Worm (Caenorhabditis elegans) whole organism, young adult: ENCODE results near the gene mma-1.

Experiments
- B0019.2 ChIP-seq: fragments of 200-800 bp; sonication (Bioruptor generic); conservative IDR thresholded peaks from 2 replicates; pipeline ENCODE4 v1.3.6; 2022; ENCODE audit warnings: missing genetic modification reagents, missing genetic modification characterization, missing compliant biosample characterization
- B0261.1 ChIP-seq: sonication (generic microtip); optimal IDR thresholded peaks from 2 replicates; lab custom pipeline; 2016; ENCODE audit warnings: mild to moderate bottlenecking, missing genetic modification characterization, moderate library complexity, missing compliant biosample characterization
- C06A6.2 ChIP-seq: fragments of 200-800 bp; sonication (Bioruptor generic); conservative IDR thresholded peaks from 2 replicates; pipeline ENCODE4 v1.3.6; 2022; ENCODE audit warnings: missing genetic modification characterization, missing compliant biosample characterization
- F23B12.7 ChIP-seq: sonication (generic microtip); optimal IDR thresholded peaks from 2 replicates; lab custom pipeline; 2017; ENCODE audit warnings: missing genetic modification characterization, mild to moderate bottlenecking, missing compliant biosample characterization, antibody characterized with exemption, moderate library complexity; ENCODE audit not compliant: insufficient read depth
- F39B2.1 ChIP-seq: fragments of 200-800 bp; sonication (Bioruptor generic); IDR thresholded peaks from 2 replicates; pipeline ENCODE4 v1.3.6; 2022; ENCODE audit warnings: missing genetic modification reagents, missing genetic modification characterization, missing compliant biosample characterization
- K11D2.4 ChIP-seq: fragments of 200-800 bp; sonication (Bioruptor generic); IDR thresholded peaks from 2 replicates; pipeline ENCODE4 v1.3.6; 2022; ENCODE audit warnings: missing genetic modification reagents, missing genetic modification characterization, missing compliant biosample characterization
- Y53G8AR.9 ChIP-seq: fragments of 200-800 bp; sonication (Bioruptor generic); conservative IDR thresholded peaks from 2 replicates; pipeline ENCODE4 v1.3.6; 2022; ENCODE audit warnings: missing genetic modification reagents, missing genetic modification characterization, missing compliant biosample characterization
- Y95B8A.8 ChIP-seq: fragments of 200-800 bp; sonication (Bioruptor generic); IDR thresholded peaks from 2 replicates; pipeline ENCODE4 v1.3.6; 2022; ENCODE audit warnings: missing genetic modification reagents, missing genetic modification characterization, missing compliant biosample characterization
- ama-1 ChIP-seq, 3 experiments: fragments of 150-350 bp in 1 of 3; sonication (generic microtip) in 2 of 3; optimal IDR thresholded peaks; 2 replicates each; lab custom pipeline; 2014 to 2018; ENCODE audit warnings: missing biosample characterization in 2 of 3, missing genetic modification characterization in 2 of 3, missing genetic modification reagents in 2 of 3
- atf-7 ChIP-seq: sonication (generic microtip); optimal IDR thresholded peaks from 2 replicates; lab custom pipeline; 2017; ENCODE audit warnings: mild to moderate bottlenecking, missing genetic modification characterization, missing compliant biosample characterization
- bed-1 ChIP-seq: fragments of 200-800 bp; sonication (Bioruptor generic); IDR thresholded peaks from 2 replicates; pipeline ENCODE4 v1.3.6; 2022; ENCODE audit warnings: missing genetic modification reagents, missing genetic modification characterization, missing compliant biosample characterization
- cebp-1 ChIP-seq, 2 experiments: fragments of 200-800 bp in 1 of 2; sonication (Bioruptor generic) in 1 of 2; sonication (generic microtip) in 1 of 2; IDR thresholded peaks in 1 of 2; optimal IDR thresholded peaks in 1 of 2; 2 replicates each; pipeline versions ENCODE4 v1.3.6 to Lab custom; 2017 to 2022; ENCODE audit warnings: missing compliant biosample characterization in 2 of 2, missing genetic modification characterization in 2 of 2, mild to moderate bottlenecking in 1 of 2, missing genetic modification reagents in 1 of 2, moderate library complexity in 1 of 2
- chd-7 ChIP-seq: sonication (generic microtip); optimal IDR thresholded peaks from 2 replicates; lab custom pipeline; 2016; ENCODE audit warnings: mild to moderate bottlenecking, missing genetic modification characterization, moderate library complexity, missing compliant biosample characterization
- die-1 ChIP-seq: sonication (generic microtip); optimal IDR thresholded peaks from 2 replicates; lab custom pipeline; 2016; ENCODE audit warnings: missing genotype, mild to moderate bottlenecking, missing genetic modification characterization, missing compliant biosample characterization
- egl-44 ChIP-seq: fragments of 200-800 bp; sonication (Bioruptor generic); IDR thresholded peaks from 2 replicates; pipeline ENCODE4 v1.3.6; 2022; ENCODE audit warnings: missing genetic modification reagents, missing genetic modification characterization, missing compliant biosample characterization
- ets-4 ChIP-seq: fragments of 200-800 bp; sonication (Bioruptor generic); optimal IDR thresholded peaks from 2 replicates; lab custom pipeline; 2018; ENCODE audit warnings: mild to moderate bottlenecking, missing genetic modification characterization, missing compliant biosample characterization
- hlh-12 ChIP-seq: sonication (generic microtip); optimal IDR thresholded peaks from 2 replicates; lab custom pipeline; 2016; ENCODE audit warnings: missing genetic modification characterization, missing compliant biosample characterization
- hmg-20 ChIP-seq: fragments of 200-800 bp; sonication (Bioruptor generic); IDR thresholded peaks from 2 replicates; pipeline ENCODE4 v1.3.6; 2022; ENCODE audit warnings: missing genetic modification reagents, missing genetic modification characterization, missing compliant biosample characterization
- hrde-1 ChIP-seq: sonication (generic microtip); optimal IDR thresholded peaks from 2 replicates; lab custom pipeline; 2016; ENCODE audit warnings: missing genetic modification characterization, mild to moderate bottlenecking, missing compliant biosample characterization, moderate library complexity, missing genotype, missing genetic modification reagents, borderline replicate concordance
- lin-40 ChIP-seq: sonication (generic microtip); optimal IDR thresholded peaks from 2 replicates; lab custom pipeline; 2016; ENCODE audit warnings: missing genetic modification characterization, mild to moderate bottlenecking, missing compliant biosample characterization, missing genotype, missing genetic modification reagents
- lsl-1 ChIP-seq: fragments of 200-800 bp; sonication (Bioruptor generic); optimal IDR thresholded peaks from 2 replicates; lab custom pipeline; 2018; ENCODE audit warnings: mild to moderate bottlenecking, missing genetic modification characterization, moderate library complexity, missing compliant biosample characterization
- mcd-1 ChIP-seq: fragments of 200-800 bp; sonication (Bioruptor generic); IDR thresholded peaks from 2 replicates; pipeline ENCODE4 v1.3.6; 2022; ENCODE audit warnings: missing genetic modification reagents, missing genetic modification characterization, missing compliant biosample characterization
- nfya-2 ChIP-seq: fragments of 200-800 bp; sonication (Bioruptor generic); IDR thresholded peaks from 2 replicates; pipeline ENCODE4 v1.3.6; 2022; ENCODE audit warnings: missing genetic modification reagents, missing genetic modification characterization, missing compliant biosample characterization
- nhr-179 ChIP-seq: sonication (generic microtip); optimal IDR thresholded peaks from 2 replicates; lab custom pipeline; 2016; ENCODE audit warnings: mild to moderate bottlenecking, missing genetic modification characterization, missing compliant biosample characterization
- nhr-80 ChIP-seq: sonication (generic microtip); optimal IDR thresholded peaks from 2 replicates; lab custom pipeline; 2016; ENCODE audit warnings: missing genetic modification characterization, missing compliant biosample characterization
- sdz-38 ChIP-seq: sonication (generic microtip); optimal IDR thresholded peaks from 2 replicates; lab custom pipeline; 2016; ENCODE audit warnings: missing genotype, missing genetic modification characterization, missing compliant biosample characterization
- sea-2 ChIP-seq: fragments of 200-800 bp; sonication (Bioruptor generic); IDR thresholded peaks from 2 replicates; pipeline ENCODE4 v1.3.6; 2022; ENCODE audit warnings: missing genetic modification characterization, missing compliant biosample characterization
- snpc-1.1 ChIP-seq: sonication (generic microtip); optimal IDR thresholded peaks from 2 replicates; lab custom pipeline; 2017; ENCODE audit warnings: missing genetic modification characterization, mild to moderate bottlenecking, missing compliant biosample characterization, antibody characterized with exemption, moderate library complexity, missing genotype, missing genetic modification reagents; ENCODE audit not compliant: insufficient read depth
- somi-1 ChIP-seq: fragments of 200-800 bp; sonication (Bioruptor generic); optimal IDR thresholded peaks from 2 replicates; lab custom pipeline; 2018; ENCODE audit warnings: mild to moderate bottlenecking, missing genetic modification characterization, missing compliant biosample characterization
- sptf-2 ChIP-seq: fragments of 200-800 bp; sonication (Bioruptor generic); optimal IDR thresholded peaks from 2 replicates; lab custom pipeline; 2018; ENCODE audit warnings: mild to moderate bottlenecking, missing genetic modification characterization, missing compliant biosample characterization
- xnd-1 ChIP-seq: sonication (generic microtip); optimal IDR thresholded peaks from 2 replicates; lab custom pipeline; 2016; ENCODE audit warnings: missing genotype, missing genetic modification reagents, missing genetic modification characterization, missing compliant biosample characterization
- zim-3 ChIP-seq: sonication (generic microtip); optimal IDR thresholded peaks from 2 replicates; lab custom pipeline; 2017; ENCODE audit warnings: mild to moderate bottlenecking, missing genetic modification characterization, moderate library complexity, missing compliant biosample characterization
- ztf-18 ChIP-seq: sonication (generic microtip); optimal IDR thresholded peaks from 2 replicates; lab custom pipeline; 2016; ENCODE audit warnings: missing genotype, mild to moderate bottlenecking, missing genetic modification characterization, missing compliant biosample characterization
- ztf-22 ChIP-seq: fragments of 200-800 bp; sonication (Bioruptor generic); optimal IDR thresholded peaks from 2 replicates; lab custom pipeline; 2018; ENCODE audit warnings: mild to moderate bottlenecking, missing genetic modification characterization, moderate library complexity, missing compliant biosample characterization
- ztf-26 ChIP-seq: sonication (generic microtip); optimal IDR thresholded peaks from 2 replicates; lab custom pipeline; 2017; ENCODE audit warnings: missing genetic modification characterization, missing compliant biosample characterization
- ztf-28 ChIP-seq: fragments of 200-800 bp; sonication (Bioruptor generic); IDR thresholded peaks from 2 replicates; pipeline ENCODE4 v1.3.6; 2022; ENCODE audit warnings: missing genetic modification reagents, missing genetic modification characterization, missing compliant biosample characterization

mma-1 gene

ce11 chrV:12556904-12557303 is 39.2 kb downstream of the mma-1 start:
- no peak for TF ChIP-seq egl-44 (GFP tag; lab: Robert Waterston, UW)
- TF ChIP-seq Y95B8A.8: 0 out of 2 replicates have a peak, but pooled peaks have one; percentile 16

ce11 chrV:12555872-12556271 is 40.2 kb downstream of the mma-1 start:
- 0 out of 2 replicates have a peak, but pooled peaks have one; percentile 45 for TF ChIP-seq Y95B8A.8
- no peak for TF ChIP-seq bed-1

- no peak for TF ChIP-seq hmg-20
- no peak for TF ChIP-seq zim-3
- no peak for TF ChIP-seq nhr-80 (tag; lab: Kevin White, UChicago)
- no peak for TF ChIP-seq lsl-1 (GFP tag; lab: Kevin White, UChicago)
- TF ChIP-seq B0261.1 (tag; lab: Kevin White, UChicago): no peak
- peak; percentile 45 for TF ChIP-seq somi-1
- TF ChIP-seq sptf-2: no peak
- no peak for TF ChIP-seq hrde-1 (tag; lab: Kevin White, UChicago)
- no peak for TF ChIP-seq nfya-2 (GFP tag; lab: Robert Waterston, UW)
- no peak for TF ChIP-seq snpc-1.1
- no peak for TF ChIP-seq ztf-18 (tag; lab: Kevin White, UChicago)
- no peak for TF ChIP-seq nhr-179
- no peak for TF ChIP-seq F39B2.1 (GFP tag; lab: Robert Waterston, UW)
- no peak for TF ChIP-seq ztf-22 (GFP tag; lab: Kevin White, UChicago)
- TF ChIP-seq C06A6.2 (GFP tag; lab: Robert Waterston, UW): 0 out of 2 replicates have a peak, but pooled peaks have one; percentile 14
- peak; percentile 32 for TF ChIP-seq ztf-26 (tag; lab: Kevin White, UChicago)
- peak; percentile 54 for TF ChIP-seq ama-1 (optimal IDR thresholded peaks at IDR 0.05; lab: Kevin White, UChicago)
- no peak for TF ChIP-seq ama-1 (GFP tag; optimal IDR thresholded peaks at IDR 0.05; lab: Kevin White, UChicago)
- no peak for TF ChIP-seq F23B12.7 (tag; lab: Kevin White, UChicago)
- TF ChIP-seq xnd-1 (tag; lab: Kevin White, UChicago): no peak
- TF ChIP-seq atf-7 (tag; lab: Kevin White, UChicago): no peak
- TF ChIP-seq sea-2 (GFP tag; lab: Robert Waterston, UW): no peak
- no peak for TF ChIP-seq sdz-38 (tag; lab: Kevin White, UChicago)
- TF ChIP-seq ets-4 (GFP tag; lab: Kevin White, UChicago): no peak
These were observed 41.7 kb downstream of the mma-1 start for ce11 chrV:12554172-12555031.

- TF ChIP-seq K11D2.4 (GFP tag; lab: Robert Waterston, UW) (peak; percentile 63), ztf-26 (tag; lab: Kevin White, UChicago) (peak; percentile 82), mcd-1 (GFP tag; lab: Robert Waterston, UW) (0 out of 2 replicates have a peak, but pooled peaks have one; percentile 10), somi-1 (peak; percentile 87), ztf-18 (tag; lab: Kevin White, UChicago) (no peak), bed-1 (no peak), F39B2.1 (GFP tag; lab: Robert Waterston, UW) (no peak), hlh-12 (tag; lab: Kevin White, UChicago) (no peak), chd-7 (tag; lab: Kevin White, UChicago) (peak; percentile 21), ztf-28 (no peak), die-1 (tag; lab: Kevin White, UChicago) (no peak), B0019.2 (GFP tag; lab: Robert Waterston, UW) (no peak), C06A6.2 (GFP tag; lab: Robert Waterston, UW) (peak; percentile 59; the same call in 1 of the 2 replicates), cebp-1 (GFP tag; IDR thresholded peaks at IDR 0.05; lab: Robert Waterston, UW) (no peak), cebp-1 (tag; optimal IDR thresholded peaks at IDR 0.05; lab: Kevin White, UChicago) (peak; percentile 7), egl-44 (GFP tag; lab: Robert Waterston, UW) (no peak), lin-40 (tag; lab: Kevin White, UChicago) (peak; percentile 30), Y53G8AR.9 (GFP tag; lab: Robert Waterston, UW) (no peak)
- TF ChIP-seq, all 124 proteins: peak for 8
These were observed 42.8 kb downstream of the mma-1 start for ce11 chrV:12553286-12553725.
